Fruit fly (Drosophila melanogaster): Measurements from ENCODE around the gene CG5611.

Gene CG5611

dm6 chr3R:27679019-27679418 lies 43.2 kb upstream of the CG5611 start, which contains the start of gene CG12883:
Gene CG12883, plus strand, starts transcription at chr3R:27679291.
- TF ChIP-seq bab1 (GFP tag; optimal IDR thresholded peaks at IDR 0.05) (peak; percentile 43), CG33017 (tag; optimal IDR thresholded peaks at IDR 0.05) (no peak)

dm6 chr3R:27677174-27677726 lies 41.4 kb upstream of the CG5611 start, which contains the start of gene Hsdl2:
Gene Hsdl2, plus strand, starts transcription at chr3R:27677522.
- peak; percentile 46 for TF ChIP-seq CG14711 (tag; optimal IDR thresholded peaks at IDR 0.05)
- TF ChIP-seq Hr96 (GFP tag; optimal IDR thresholded peaks at IDR 0.05): peak; percentile 57
- peak; percentile 76 for TF ChIP-seq CG5204 (GFP tag; optimal IDR thresholded peaks at IDR 0.05)
- peak; percentile 46 for TF ChIP-seq Mnt (GFP tag; optimal IDR thresholded peaks at IDR 0.05)
- no peak for TF ChIP-seq cic (GFP tag; optimal IDR thresholded peaks at IDR 0.05)
- TF ChIP-seq CG33017 (tag; optimal IDR thresholded peaks at IDR 0.05): peak; percentile 30
- peak; percentile 41 for TF ChIP-seq pad (GFP tag; optimal IDR thresholded peaks at IDR 0.05)
- peak; percentile 72 for TF ChIP-seq Crg-1 (GFP tag; optimal IDR thresholded peaks at IDR 0.05)
- no peak for TF ChIP-seq CG7101 (tag; optimal IDR thresholded peaks at IDR 0.05)
- TF ChIP-seq CG11617 (GFP tag; optimal IDR thresholded peaks at IDR 0.05): peak; percentile 76
- peak; percentile 43 for TF ChIP-seq tj (GFP tag; optimal IDR thresholded peaks at IDR 0.05)
- peak; percentile 38 for TF ChIP-seq CG1620 (GFP tag; optimal IDR thresholded peaks at IDR 0.05)
- peak; percentile 37 for TF ChIP-seq bab1 (GFP tag; optimal IDR thresholded peaks at IDR 0.05)
- TF ChIP-seq CG12768 (GFP tag; optimal IDR thresholded peaks at IDR 0.05): peak; percentile 92
- peak; percentile 22 for TF ChIP-seq CG7045 (GFP tag; optimal IDR thresholded peaks at IDR 0.05)
- TF ChIP-seq kay (GFP tag; ENCODE audit: borderline replicate concordance): no peak
- TF ChIP-seq cnc (optimal IDR thresholded peaks at IDR 0.05): no peak
- peak; percentile 33 for TF ChIP-seq Clk (GFP tag; optimal IDR thresholded peaks at IDR 0.05)
- TF ChIP-seq ovo (GFP tag; optimal IDR thresholded peaks at IDR 0.05): peak; percentile 41
- TF ChIP-seq toe (GFP tag; optimal IDR thresholded peaks at IDR 0.05): peak; percentile 62

DNA sequence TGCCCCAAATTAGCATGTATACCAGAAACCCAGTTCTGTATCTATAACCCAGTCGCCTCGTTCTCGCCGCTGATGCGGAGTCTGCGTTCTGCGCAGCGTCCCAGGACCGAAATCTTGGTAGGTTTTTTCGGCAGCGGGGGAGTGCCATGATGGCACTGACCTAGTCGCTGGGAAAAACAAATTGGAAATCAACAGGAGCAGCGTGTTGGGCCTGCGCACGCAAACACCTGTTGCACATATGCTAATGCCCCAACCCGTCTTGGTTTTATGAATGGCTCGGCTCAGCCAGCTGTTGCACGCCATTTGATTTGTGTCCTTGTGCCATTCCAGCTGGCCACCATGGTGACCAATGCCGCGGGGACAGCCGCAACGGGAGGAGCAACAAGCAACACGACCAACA lies 27.0 kb upstream of the CG5611 start:
- TF ChIP-seq CG14711 (tag; optimal IDR thresholded peaks at IDR 0.05): no peak
- TF ChIP-seq CG7101 (tag; optimal IDR thresholded peaks at IDR 0.05): no peak
- TF ChIP-seq CG12768 (GFP tag; optimal IDR thresholded peaks at IDR 0.05): no peak
- TF ChIP-seq bab1 (GFP tag; optimal IDR thresholded peaks at IDR 0.05): no peak
- no peak for TF ChIP-seq kay (GFP tag; ENCODE audit: borderline replicate concordance)
- TF ChIP-seq Mnt (GFP tag; optimal IDR thresholded peaks at IDR 0.05): peak; percentile 40

dm6 chr3R:27661971-27662489 lies 26.2 kb upstream of the CG5611 start, which contains the start of gene unc80:
Gene unc80, plus strand, starts transcription at chr3R:27662439.
- TF ChIP-seq ovo (GFP tag; optimal IDR thresholded peaks at IDR 0.05) (no peak), Mnt (GFP tag; optimal IDR thresholded peaks at IDR 0.05) (no peak), CG7045 (GFP tag; optimal IDR thresholded peaks at IDR 0.05) (peak; percentile 41), Hr96 (GFP tag; optimal IDR thresholded peaks at IDR 0.05) (no peak), kay (GFP tag; ENCODE audit: borderline replicate concordance) (no peak), Clk (GFP tag; optimal IDR thresholded peaks at IDR 0.05) (no peak), tj (GFP tag; optimal IDR thresholded peaks at IDR 0.05) (no peak), cnc (optimal IDR thresholded peaks at IDR 0.05) (no peak), CG7101 (tag; optimal IDR thresholded peaks at IDR 0.05) (no peak), CG11617 (GFP tag; optimal IDR thresholded peaks at IDR 0.05) (no peak), bab1 (GFP tag; optimal IDR thresholded peaks at IDR 0.05) (no peak), CG1620 (GFP tag; optimal IDR thresholded peaks at IDR 0.05) (no peak), CG14711 (tag; optimal IDR thresholded peaks at IDR 0.05) (no peak), cic (GFP tag; optimal IDR thresholded peaks at IDR 0.05) (no peak), CG12768 (GFP tag; optimal IDR thresholded peaks at IDR 0.05) (no peak), CG5204 (GFP tag; optimal IDR thresholded peaks at IDR 0.05) (peak; percentile 57), Crg-1 (GFP tag; optimal IDR thresholded peaks at IDR 0.05) (no peak), toe (GFP tag; optimal IDR thresholded peaks at IDR 0.05) (peak; percentile 40), CG33017 (tag; optimal IDR thresholded peaks at IDR 0.05) (no peak)

DNA sequence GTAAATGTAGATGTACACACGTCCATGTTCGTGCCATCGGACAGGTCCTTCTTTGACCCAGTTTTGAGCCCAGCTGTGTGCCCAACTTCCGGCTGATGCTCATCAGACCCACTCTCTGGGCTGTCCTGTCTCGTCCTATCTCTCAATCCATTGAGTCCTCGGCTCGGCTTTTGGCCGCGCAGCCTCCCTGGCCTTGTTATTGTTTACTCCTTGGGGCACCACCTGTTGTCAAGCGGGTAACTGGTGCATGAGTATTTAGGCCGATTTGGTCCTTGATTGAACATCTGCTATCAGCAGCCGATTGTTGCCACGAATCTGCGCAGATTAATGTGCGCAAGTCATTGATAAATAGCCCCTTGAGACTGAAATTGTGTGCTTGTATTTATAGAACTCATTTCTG lies 25.5 kb upstream of the CG5611 start:
- TF ChIP-seq CG7045 (GFP tag; optimal IDR thresholded peaks at IDR 0.05) (no peak), Clk (GFP tag; optimal IDR thresholded peaks at IDR 0.05) (no peak), pad (GFP tag; optimal IDR thresholded peaks at IDR 0.05) (no peak), kay (GFP tag; ENCODE audit: borderline replicate concordance) (no peak), tj (GFP tag; optimal IDR thresholded peaks at IDR 0.05) (no peak), cic (GFP tag; optimal IDR thresholded peaks at IDR 0.05) (no peak), ovo (GFP tag; optimal IDR thresholded peaks at IDR 0.05) (no peak), Crg-1 (GFP tag; optimal IDR thresholded peaks at IDR 0.05) (no peak), CG12768 (GFP tag; optimal IDR thresholded peaks at IDR 0.05) (no peak), cnc (optimal IDR thresholded peaks at IDR 0.05) (no peak), CG14711 (tag; optimal IDR thresholded peaks at IDR 0.05) (no peak), Mnt (GFP tag; optimal IDR thresholded peaks at IDR 0.05) (no peak), bab1 (GFP tag; optimal IDR thresholded peaks at IDR 0.05) (no peak), Hr96 (GFP tag; optimal IDR thresholded peaks at IDR 0.05) (no peak)

- TF ChIP-seq Mnt (GFP tag; optimal IDR thresholded peaks at IDR 0.05): no peak
- no peak for TF ChIP-seq Hr96 (GFP tag; optimal IDR thresholded peaks at IDR 0.05)
- TF ChIP-seq CG1620 (GFP tag; optimal IDR thresholded peaks at IDR 0.05): no peak
- no peak for TF ChIP-seq Crg-1 (GFP tag; optimal IDR thresholded peaks at IDR 0.05)
These were observed 24.3 kb upstream of the CG5611 start, which contains the start of gene Mlc1 for dm6 chr3R:27660127-27660579. Gene Mlc1, minus strand, starts transcription at chr3R:27660177.

Data from whole organism, adult.